Worm (Caenorhabditis elegans) whole organism, early embryonic: ENCODE data around the gene Y45F10D.15.

ENCODE experiments used
- B0310.2 ChIP-seq: sonication (generic microtip); optimal IDR thresholded peaks from 2 replicates; lab custom pipeline; 2016; ENCODE audit warnings: mild to moderate bottlenecking, missing genetic modification characterization, missing compliant biosample characterization
- F13C5.2 ChIP-seq: sonication (generic microtip); optimal IDR thresholded peaks from 2 replicates; lab custom pipeline; 2017; ENCODE audit warnings: mild to moderate bottlenecking, missing genetic modification characterization, inconsistent platforms, missing compliant biosample characterization
- aly-1 ChIP-seq: sonication (generic microtip); optimal IDR thresholded peaks from 2 replicates; lab custom pipeline; 2016; ENCODE audit warnings: missing genetic modification characterization, missing compliant biosample characterization
- ama-1 ChIP-seq: fragments of 150-350 bp; optimal IDR thresholded peaks from 2 replicates; lab custom pipeline; 2014
- ceh-13 ChIP-seq: fragments of 200-800 bp; sonication (Bioruptor generic); optimal IDR thresholded peaks from 2 replicates; lab custom pipeline; 2018; ENCODE audit warnings: mild to moderate bottlenecking, missing genetic modification characterization, missing compliant biosample characterization
- ceh-36 ChIP-seq: sonication (generic microtip); optimal IDR thresholded peaks from 2 replicates; lab custom pipeline; 2016; ENCODE audit warnings: missing genetic modification characterization, inconsistent platforms, missing compliant biosample characterization
- ets-7 ChIP-seq: sonication (generic microtip); optimal IDR thresholded peaks from 2 replicates; lab custom pipeline; 2016; ENCODE audit warnings: missing genotype, missing genetic modification characterization, missing compliant biosample characterization
- flt-1 ChIP-seq: fragments of 200-800 bp; sonication (Bioruptor generic); IDR thresholded peaks from 2 replicates; pipeline ENCODE4 v1.3.6; 2022; ENCODE audit warnings: missing genetic modification characterization, missing compliant biosample characterization
- hmbx-1 ChIP-seq: sonication (generic microtip); optimal IDR thresholded peaks from 2 replicates; lab custom pipeline; 2016; ENCODE audit warnings: mild to moderate bottlenecking, missing genetic modification characterization, missing compliant biosample characterization
- hmg-4 ChIP-seq: fragments of 200-800 bp; sonication (Bioruptor generic); optimal IDR thresholded peaks from 2 replicates; lab custom pipeline; 2018; ENCODE audit warnings: mild to moderate bottlenecking, missing genetic modification characterization, missing compliant biosample characterization
- hnd-1 ChIP-seq: sonication (generic microtip); optimal IDR thresholded peaks from 2 replicates; lab custom pipeline; 2016; ENCODE audit warnings: missing genetic modification characterization, missing compliant biosample characterization
- pes-1 ChIP-seq: fragments of 200-800 bp; sonication (Bioruptor generic); IDR thresholded peaks from 2 replicates; pipeline ENCODE4 v1.3.6; 2022; ENCODE audit warnings: missing genetic modification reagents, missing genetic modification characterization, missing compliant biosample characterization
- scrt-1 ChIP-seq: fragments of 200-800 bp; sonication (Bioruptor generic); IDR thresholded peaks from 2 replicates; pipeline ENCODE4 v1.3.6; 2022; ENCODE audit warnings: missing genetic modification characterization, missing compliant biosample characterization
- sea-1 ChIP-seq: fragments of 200-800 bp; sonication (Bioruptor generic); conservative IDR thresholded peaks from 2 replicates; pipeline ENCODE4 v1.3.6; 2022; ENCODE audit warnings: missing genetic modification characterization, missing compliant biosample characterization
- tbx-11 ChIP-seq: fragments of 200-800 bp; sonication (Bioruptor generic); IDR thresholded peaks from 2 replicates; pipeline ENCODE4 v1.3.6; 2022; ENCODE audit warnings: missing genetic modification characterization, missing compliant biosample characterization
- tbx-37 ChIP-seq: fragments of 200-800 bp; sonication (Bioruptor generic); conservative IDR thresholded peaks from 2 replicates; pipeline ENCODE4 v1.3.6; 2022; ENCODE audit warnings: missing genetic modification reagents, missing genetic modification characterization, missing compliant biosample characterization
- tra-4 ChIP-seq: sonication (generic microtip); optimal IDR thresholded peaks from 2 replicates; lab custom pipeline; 2017; ENCODE audit warnings: missing genetic modification characterization, missing compliant biosample characterization

Y45F10D.15 gene

DNA sequence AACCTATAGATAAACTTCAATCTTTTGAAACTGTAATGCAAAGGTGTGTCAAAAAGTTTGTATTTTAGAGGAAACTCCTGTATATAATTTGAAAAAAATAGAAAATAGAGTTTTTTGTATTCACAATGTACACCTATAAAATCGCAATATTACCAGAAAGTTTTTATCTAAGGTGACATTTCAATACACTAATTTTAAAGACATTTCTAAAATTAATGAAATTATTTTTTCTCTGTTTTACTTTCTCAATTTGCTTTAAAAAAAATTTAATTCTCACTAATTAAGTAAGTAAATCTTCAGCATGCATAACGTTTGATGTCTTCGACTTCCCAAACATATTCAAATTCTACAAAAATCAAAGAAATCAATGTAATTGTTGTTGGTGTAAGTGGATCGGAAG lies 6.8 kb upstream of the Y45F10D.15 start, which contains the start of gene rga-5:
Gene rga-5 (plus strand): TSS at position 301 of the 400 bp plus-strand sequence.
- TF ChIP-seq pes-1 (GFP tag; lab: Robert Waterston, UW), result no peak
- no peak for TF ChIP-seq tra-4 (tag; lab: Kevin White, UChicago)
- TF ChIP-seq ama-1 (lab: Kevin White, UChicago), result no peak
- no peak for TF ChIP-seq hnd-1 (tag; lab: Kevin White, UChicago)
- no peak for TF ChIP-seq ceh-36
- no peak for TF ChIP-seq hmbx-1 (tag; lab: Kevin White, UChicago)
- no peak for TF ChIP-seq F13C5.2 (tag; lab: Kevin White, UChicago)
- no peak for TF ChIP-seq B0310.2 (tag; lab: Kevin White, UChicago)
- no peak for TF ChIP-seq tbx-11 (GFP tag; lab: Robert Waterston, UW)
- TF ChIP-seq aly-1 (tag; lab: Kevin White, UChicago), result no peak
- no peak for TF ChIP-seq ceh-13 (GFP tag; lab: Kevin White, UChicago)
- TF ChIP-seq flt-1 (GFP tag; lab: Robert Waterston, UW), result no peak
- TF ChIP-seq hmg-4 (GFP tag; lab: Kevin White, UChicago), result no peak
- no peak for TF ChIP-seq sea-1 (GFP tag; lab: Robert Waterston, UW)
- TF ChIP-seq scrt-1 (GFP tag; lab: Robert Waterston, UW), result no peak
- no peak for TF ChIP-seq tbx-37
- no peak for TF ChIP-seq ets-7 (tag; lab: Kevin White, UChicago)

DNA sequence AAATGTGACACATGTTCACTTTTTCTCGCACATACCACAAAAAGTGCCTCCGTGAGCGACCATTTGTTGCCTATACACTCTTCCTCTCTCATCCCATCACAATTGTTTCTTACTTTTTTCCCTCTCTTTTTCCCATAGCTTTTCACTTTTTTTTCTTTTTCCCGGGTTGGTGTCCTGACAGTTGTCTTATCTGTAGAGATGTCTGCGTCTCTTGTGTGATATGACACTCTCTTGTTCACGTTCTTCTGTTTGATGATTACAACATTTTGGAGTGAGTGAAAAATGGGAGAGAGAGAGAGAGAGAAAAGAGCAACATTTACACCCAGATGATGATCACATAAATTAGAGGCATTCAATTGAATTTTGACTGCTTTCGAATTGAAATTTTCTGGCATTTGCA lies 5.6 kb upstream of the Y45F10D.15 start:
- TF ChIP-seq pes-1 (GFP tag; lab: Robert Waterston, UW) (no peak), tbx-11 (GFP tag; lab: Robert Waterston, UW) (no peak), hmbx-1 (tag; lab: Kevin White, UChicago) (no peak), ceh-13 (GFP tag; lab: Kevin White, UChicago) (no peak)

DNA sequence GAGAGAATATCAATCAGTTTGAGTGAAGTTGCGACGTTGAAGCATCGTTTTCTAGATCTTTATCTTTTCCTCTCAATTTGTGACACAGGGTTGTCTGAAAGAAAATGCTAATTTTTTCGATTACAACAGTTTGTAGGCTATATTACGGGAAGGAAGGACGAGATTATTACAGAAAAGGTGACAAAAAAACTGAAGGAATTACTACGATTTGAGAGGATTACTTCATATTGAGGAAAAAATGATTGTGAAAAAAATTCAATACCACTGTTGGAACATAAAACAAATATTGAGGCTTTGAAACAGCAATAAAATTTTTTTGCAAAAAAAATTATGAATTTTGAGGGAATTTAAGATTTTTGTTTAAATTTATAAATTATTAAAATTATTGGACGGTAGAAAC lies 13.0 kb downstream of the Y45F10D.15 start, which contains the start of gene Y45F10D.14:
Gene Y45F10D.14 (minus strand): TSS at position 101 of the 400 bp plus-strand sequence.
- no peak for TF ChIP-seq F13C5.2 (tag; lab: Kevin White, UChicago)
- no peak for TF ChIP-seq ama-1 (lab: Kevin White, UChicago)
- no peak for TF ChIP-seq pes-1 (GFP tag; lab: Robert Waterston, UW)

DNA sequence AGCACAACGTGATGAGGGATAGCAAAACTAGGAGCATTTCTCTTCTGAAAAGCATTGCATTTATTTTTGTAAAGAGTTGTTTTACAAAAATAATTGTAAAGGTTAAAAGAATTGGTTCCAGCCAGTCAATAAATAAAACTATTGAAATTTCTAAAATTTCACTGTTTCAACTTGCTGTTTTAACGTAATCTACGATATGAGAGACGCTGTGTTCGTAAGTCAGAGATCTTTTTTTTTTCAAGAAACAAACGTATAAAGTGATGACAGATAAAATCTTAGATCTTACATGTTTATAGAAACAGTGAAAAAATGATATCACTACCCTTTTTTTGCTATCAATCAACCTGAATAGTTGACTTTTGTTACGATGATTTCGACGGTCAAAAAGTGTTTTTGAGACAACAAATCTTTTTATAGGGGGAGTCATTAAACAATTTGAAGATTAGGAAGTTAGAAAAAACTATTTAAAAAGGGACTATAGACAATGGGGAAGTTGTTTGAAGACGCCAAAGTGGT lies 22.8 kb downstream of the Y45F10D.15 start, which contains the start of gene Y45F10D.6:
Gene Y45F10D.6 (minus strand): TSS at position 51 of the 516 bp plus-strand sequence.
- no peak for TF ChIP-seq pes-1 (GFP tag; lab: Robert Waterston, UW)
- TF ChIP-seq ceh-13 (GFP tag; lab: Kevin White, UChicago), result no peak
- no peak for TF ChIP-seq tra-4 (tag; lab: Kevin White, UChicago)
- no peak for TF ChIP-seq tbx-37
- TF ChIP-seq B0310.2 (tag; lab: Kevin White, UChicago), result no peak
- TF ChIP-seq tbx-11 (GFP tag; lab: Robert Waterston, UW), result no peak
- TF ChIP-seq sea-1 (GFP tag; lab: Robert Waterston, UW), result no peak
- no peak for TF ChIP-seq ama-1 (lab: Kevin White, UChicago)
- TF ChIP-seq F13C5.2 (tag; lab: Kevin White, UChicago), result no peak
- TF ChIP-seq ceh-36, result no peak
- TF ChIP-seq hmg-4 (GFP tag; lab: Kevin White, UChicago), result no peak
- no peak for TF ChIP-seq hnd-1 (tag; lab: Kevin White, UChicago)
- TF ChIP-seq scrt-1 (GFP tag; lab: Robert Waterston, UW), result no peak
- no peak for TF ChIP-seq flt-1 (GFP tag; lab: Robert Waterston, UW)
- no peak for TF ChIP-seq hmbx-1 (tag; lab: Kevin White, UChicago)
- TF ChIP-seq aly-1 (tag; lab: Kevin White, UChicago), result no peak
- no peak for TF ChIP-seq ets-7 (tag; lab: Kevin White, UChicago)

DNA sequence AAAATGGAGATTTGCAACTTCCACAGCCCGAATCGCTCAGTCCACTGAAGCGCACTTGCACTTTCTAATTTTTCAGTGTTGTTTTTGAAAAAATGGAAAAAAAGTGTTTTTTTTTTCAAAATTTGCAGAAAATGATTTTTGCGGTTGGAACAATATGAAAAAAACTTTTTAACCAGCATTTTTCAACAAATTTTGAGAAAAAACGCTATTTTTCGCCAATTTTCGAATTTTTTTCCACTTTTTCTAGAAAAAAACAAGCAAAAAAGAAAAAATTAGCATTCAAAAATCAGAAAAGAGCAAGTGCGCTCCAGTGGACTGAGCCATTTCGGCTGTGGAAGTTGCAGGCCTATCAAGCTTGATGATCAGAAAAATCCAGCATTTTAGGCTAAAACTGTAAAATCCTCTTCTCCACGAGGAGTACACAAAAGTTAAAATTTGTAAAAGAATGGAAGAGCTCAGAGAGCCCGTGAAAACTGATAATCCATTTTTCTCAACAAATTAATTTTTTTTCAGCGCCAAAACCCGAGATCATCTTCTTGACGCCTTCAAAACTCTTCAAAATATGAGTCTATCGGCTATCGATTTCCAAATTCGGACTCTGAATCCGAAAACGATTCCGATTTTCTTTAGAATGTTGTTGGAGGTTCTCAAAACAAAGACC lies 25.4 kb downstream of the Y45F10D.15 start:
- TF ChIP-seq ama-1 (lab: Kevin White, UChicago) (peak; percentile 43), scrt-1 (GFP tag; lab: Robert Waterston, UW) (no peak)

DNA sequence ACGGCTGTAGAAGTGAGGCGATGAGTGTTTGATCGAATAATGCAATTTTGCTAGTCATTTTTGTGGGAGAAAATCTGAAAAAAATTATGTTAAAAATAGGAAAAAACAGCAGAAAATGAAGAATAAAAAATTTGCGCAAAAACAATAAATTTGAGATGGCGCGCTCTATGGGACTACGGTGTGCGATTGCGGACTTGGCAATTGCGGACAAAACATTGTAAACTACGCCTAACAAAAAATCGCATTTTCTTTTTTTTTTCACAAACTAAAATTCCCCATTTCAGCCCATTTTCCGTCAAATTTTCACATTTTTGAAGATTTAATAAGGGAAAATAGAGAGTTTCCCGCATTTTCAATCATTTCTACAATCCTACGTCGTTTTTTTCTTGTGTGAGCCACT lies 32.1 kb downstream of the Y45F10D.15 start, which contains the start of the genes sas-6 and Y45F10D.7:
Gene sas-6 (minus strand): TSS at position 80 of the 400 bp plus-strand sequence.
Gene Y45F10D.7 (plus strand): TSS at position 256 of the 400 bp plus-strand sequence.
- TF ChIP-seq B0310.2 (tag; lab: Kevin White, UChicago) (no peak), tra-4 (tag; lab: Kevin White, UChicago) (no peak), pes-1 (GFP tag; lab: Robert Waterston, UW) (0 out of 2 replicates have a peak, but pooled peaks have one; percentile 47), hmg-4 (GFP tag; lab: Kevin White, UChicago) (no peak), scrt-1 (GFP tag; lab: Robert Waterston, UW) (no peak), F13C5.2 (tag; lab: Kevin White, UChicago) (peak; percentile 84), hmbx-1 (tag; lab: Kevin White, UChicago) (no peak), flt-1 (GFP tag; lab: Robert Waterston, UW) (0 out of 2 replicates have a peak, but pooled peaks have one; percentile 22), tbx-11 (GFP tag; lab: Robert Waterston, UW) (0 out of 2 replicates have a peak, but pooled peaks have one; percentile 40), ama-1 (lab: Kevin White, UChicago) (no peak), tbx-37 (no peak)

DNA sequence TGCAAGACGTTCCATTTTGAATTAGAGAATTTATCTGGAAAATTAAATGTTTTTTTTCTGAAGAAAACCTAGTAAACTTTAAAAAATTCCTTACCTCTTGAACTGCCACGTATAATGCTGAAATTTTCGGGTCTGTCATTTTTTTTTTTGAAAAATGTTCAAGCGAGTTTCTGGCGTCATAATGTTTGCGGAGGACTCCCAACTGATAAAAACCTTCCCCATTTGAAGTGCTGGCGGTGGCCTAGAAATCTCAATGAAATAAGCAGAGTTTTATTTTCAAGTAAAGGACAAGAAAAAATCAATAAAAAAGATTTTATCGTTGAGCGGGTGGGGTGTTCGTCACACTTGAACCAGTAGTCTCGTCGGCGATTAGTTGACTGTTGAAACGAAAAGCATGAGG lies 34.1 kb downstream of the Y45F10D.15 start, which contains the start of gene icap-1:
Gene icap-1 (minus strand): TSS at position 272 of the 400 bp plus-strand sequence.
- TF ChIP-seq F13C5.2 (tag; lab: Kevin White, UChicago), result no peak
- no peak for TF ChIP-seq tbx-11 (GFP tag; lab: Robert Waterston, UW)
- no peak for TF ChIP-seq ceh-36
- no peak for TF ChIP-seq pes-1 (GFP tag; lab: Robert Waterston, UW)
- no peak for TF ChIP-seq ama-1 (lab: Kevin White, UChicago)
- no peak for TF ChIP-seq ets-7 (tag; lab: Kevin White, UChicago)
- TF ChIP-seq hnd-1 (tag; lab: Kevin White, UChicago), result no peak
- no peak for TF ChIP-seq hmbx-1 (tag; lab: Kevin White, UChicago)
- no peak for TF ChIP-seq tbx-37
- no peak for TF ChIP-seq flt-1 (GFP tag; lab: Robert Waterston, UW)
- no peak for TF ChIP-seq hmg-4 (GFP tag; lab: Kevin White, UChicago)
- TF ChIP-seq tra-4 (tag; lab: Kevin White, UChicago), result no peak
- TF ChIP-seq scrt-1 (GFP tag; lab: Robert Waterston, UW), result no peak
- TF ChIP-seq ceh-13 (GFP tag; lab: Kevin White, UChicago), result no peak
- no peak for TF ChIP-seq sea-1 (GFP tag; lab: Robert Waterston, UW)
